Worm (Caenorhabditis elegans) whole organism, L1 larva: ENCODE measurements around the gene C18D4.4.

Experiments
- C04F5.9 ChIP-seq: sonication (generic microtip); optimal IDR thresholded peaks from 2 replicates; lab custom pipeline; 2016; ENCODE audit warnings: missing genetic modification characterization, missing compliant biosample characterization
- C16A3.4 ChIP-seq: fragments of 150-350 bp; optimal IDR thresholded peaks from 2 replicates; lab custom pipeline; 2014; ENCODE audit warnings: missing biosample characterization, missing genetic modification characterization
- C34B4.2 ChIP-seq: sonication (generic microtip); optimal IDR thresholded peaks from 2 replicates; lab custom pipeline; 2017; ENCODE audit warnings: mild to moderate bottlenecking, missing genetic modification characterization, missing compliant biosample characterization
- F16B12.6 ChIP-seq: fragments of 150-350 bp; optimal IDR thresholded peaks from 2 replicates; lab custom pipeline; 2014; ENCODE audit warnings: missing biosample characterization, missing genetic modification characterization
- alr-1 ChIP-seq: fragments of 200-800 bp; sonication (Bioruptor generic); optimal IDR thresholded peaks from 2 replicates; lab custom pipeline; 2018; ENCODE audit warnings: borderline replicate concordance, mild to moderate bottlenecking, missing genetic modification characterization, missing compliant biosample characterization
- ama-1 ChIP-seq: fragments of 150-350 bp; optimal IDR thresholded peaks from 2 replicates; lab custom pipeline; 2014
- ceh-8 ChIP-seq: fragments of 200-800 bp; sonication (Bioruptor generic); optimal IDR thresholded peaks from 2 replicates; lab custom pipeline; 2018; ENCODE audit warnings: mild to moderate bottlenecking, missing genetic modification characterization, moderate library complexity, missing compliant biosample characterization
- ceh-90 ChIP-seq: sonication (generic microtip); optimal IDR thresholded peaks from 2 replicates; lab custom pipeline; 2016; ENCODE audit warnings: missing genetic modification characterization, missing compliant biosample characterization
- ces-1 ChIP-seq: fragments of 150-350 bp; optimal IDR thresholded peaks from 2 replicates; lab custom pipeline; 2014; ENCODE audit warnings: missing biosample characterization, missing genetic modification reagents, missing genetic modification characterization
- efl-1 ChIP-seq, 4 experiments: fragments of 150-350 bp; optimal IDR thresholded peaks in 3 of 4; peaks in 1 of 4; 1 replicate in 1 of 4; 2 replicates in 3 of 4; lab custom pipeline; 2014; ENCODE audit warnings: missing biosample characterization in 2 of 4, missing genetic modification characterization in 2 of 4, missing genetic modification reagents in 2 of 4
- elt-2 ChIP-seq: sonication (generic microtip); optimal IDR thresholded peaks from 2 replicates; lab custom pipeline; 2016; ENCODE audit warnings: missing genetic modification characterization, mild to moderate bottlenecking, inconsistent platforms, missing compliant biosample characterization, missing genetic modification reagents
- elt-3 ChIP-seq, 6 experiments: fragments of 150-350 bp in 1 of 6; sonication (generic microtip); optimal IDR thresholded peaks; 2 replicates each; lab custom pipeline; 2017 to 2018; ENCODE audit warnings: missing biosample characterization in 6 of 6, missing genetic modification characterization in 6 of 6, inconsistent platforms in 1 of 6
- fos-1 ChIP-seq: fragments of 150-350 bp; optimal IDR thresholded peaks from 2 replicates; lab custom pipeline; 2014; ENCODE audit warnings: missing biosample characterization, missing genetic modification characterization
- hlh-17 ChIP-seq: fragments of 200-800 bp; sonication (Bioruptor generic); optimal IDR thresholded peaks from 2 replicates; lab custom pipeline; 2018; ENCODE audit warnings: missing genetic modification characterization, mild to moderate bottlenecking, missing compliant biosample characterization, moderate library complexity, borderline replicate concordance
- hlh-4 ChIP-seq: sonication (generic microtip); optimal IDR thresholded peaks from 2 replicates; lab custom pipeline; 2016; ENCODE audit warnings: mild to moderate bottlenecking, missing genetic modification characterization, missing compliant biosample characterization
- irx-1 ChIP-seq: sonication (generic microtip); optimal IDR thresholded peaks from 2 replicates; lab custom pipeline; 2016; ENCODE audit warnings: missing genetic modification characterization, missing compliant biosample characterization
- isw-1 ChIP-seq: fragments of 200-800 bp; sonication (Bioruptor generic); IDR thresholded peaks from 2 replicates; pipeline ENCODE4 v1.3.6; 2022; ENCODE audit warnings: missing genetic modification characterization, missing compliant biosample characterization
- jun-1 ChIP-seq: fragments of 150-350 bp; optimal IDR thresholded peaks from 2 replicates; lab custom pipeline; 2014; ENCODE audit warnings: missing biosample characterization, missing genetic modification reagents, missing genetic modification characterization
- lin-13 ChIP-seq: fragments of 150-350 bp; optimal IDR thresholded peaks from 2 replicates; lab custom pipeline; 2014; ENCODE audit warnings: missing biosample characterization, missing genetic modification reagents, missing genetic modification characterization
- lin-14 ChIP-seq: fragments of 200-800 bp; sonication (Bioruptor generic); optimal IDR thresholded peaks from 2 replicates; lab custom pipeline; 2018; ENCODE audit warnings: mild to moderate bottlenecking, missing genetic modification characterization, moderate library complexity, missing compliant biosample characterization
- lin-15B ChIP-seq: fragments of 150-350 bp; sonication (generic microtip); optimal IDR thresholded peaks from 3 replicates; lab custom pipeline; 2014; ENCODE audit warnings: missing biosample characterization, missing genetic modification characterization
- lin-39 ChIP-seq: fragments of 150-350 bp; optimal IDR thresholded peaks from 2 replicates; lab custom pipeline; 2014; ENCODE audit warnings: missing biosample characterization, missing genetic modification reagents, missing genetic modification characterization
- mab-9 ChIP-seq: fragments of 200-800 bp; sonication (Bioruptor generic); IDR thresholded peaks from 2 replicates; pipeline ENCODE4 v1.3.6; 2022; ENCODE audit warnings: missing genetic modification reagents, missing genetic modification characterization, missing compliant biosample characterization
- mef-2 ChIP-seq: fragments of 150-350 bp; optimal IDR thresholded peaks from 2 replicates; lab custom pipeline; 2014; ENCODE audit warnings: missing biosample characterization, missing genetic modification characterization
- nhr-19 ChIP-seq: fragments of 200-800 bp; sonication (Bioruptor generic); conservative IDR thresholded peaks from 2 replicates; pipeline ENCODE4 v1.3.6; 2022; ENCODE audit warnings: missing genetic modification characterization, missing compliant biosample characterization
- nhr-237 ChIP-seq: fragments of 150-350 bp; optimal IDR thresholded peaks from 2 replicates; lab custom pipeline; 2014; ENCODE audit warnings: missing biosample characterization, missing genetic modification characterization
- nhr-28 ChIP-seq: fragments of 150-350 bp; optimal IDR thresholded peaks from 2 replicates; lab custom pipeline; 2014; ENCODE audit warnings: missing biosample characterization, missing genetic modification characterization
- nhr-77 ChIP-seq: fragments of 150-350 bp; optimal IDR thresholded peaks from 2 replicates; lab custom pipeline; 2014; ENCODE audit warnings: missing biosample characterization, missing genetic modification characterization
- nhr-84 ChIP-seq: sonication (generic microtip); optimal IDR thresholded peaks from 2 replicates; lab custom pipeline; 2017; ENCODE audit warnings: missing biosample characterization, missing genetic modification characterization
- nhr-90 ChIP-seq: sonication (generic microtip); optimal IDR thresholded peaks from 2 replicates; lab custom pipeline; 2016; ENCODE audit warnings: mild to moderate bottlenecking, missing genetic modification characterization, missing compliant biosample characterization; ENCODE audit not compliant: poor library complexity
- pax-3 ChIP-seq: fragments of 200-800 bp; sonication (Bioruptor generic); optimal IDR thresholded peaks from 2 replicates; lab custom pipeline; 2018; ENCODE audit warnings: mild to moderate bottlenecking, missing genetic modification characterization, moderate library complexity, missing compliant biosample characterization
- pqm-1 ChIP-seq: sonication (generic microtip); optimal IDR thresholded peaks from 3 replicates; lab custom pipeline; 2017; ENCODE audit warnings: missing biosample characterization, missing genetic modification characterization
- rnt-1 ChIP-seq: sonication (generic microtip); optimal IDR thresholded peaks from 2 replicates; lab custom pipeline; 2016; ENCODE audit warnings: mild to moderate bottlenecking, missing genetic modification characterization, moderate library complexity, missing compliant biosample characterization
- skn-1 ChIP-seq: fragments of 150-350 bp; optimal IDR thresholded peaks from 2 replicates; lab custom pipeline; 2014; ENCODE audit warnings: missing biosample characterization, missing genetic modification characterization
- sox-4 ChIP-seq: sonication (generic microtip); optimal IDR thresholded peaks from 2 replicates; lab custom pipeline; 2016; ENCODE audit warnings: missing genetic modification characterization, missing compliant biosample characterization
- sup-37 ChIP-seq: fragments of 200-800 bp; sonication (Bioruptor generic); optimal IDR thresholded peaks from 2 replicates; lab custom pipeline; 2018; ENCODE audit warnings: mild to moderate bottlenecking, missing genetic modification characterization, missing compliant biosample characterization
- unc-30 ChIP-seq: sonication (generic microtip); optimal IDR thresholded peaks from 2 replicates; lab custom pipeline; 2017; ENCODE audit warnings: missing biosample characterization, missing genetic modification characterization
- unc-86 ChIP-seq: sonication (generic microtip); optimal IDR thresholded peaks from 2 replicates; lab custom pipeline; 2016; ENCODE audit warnings: missing genetic modification characterization, missing compliant biosample characterization
- unc-98 ChIP-seq: fragments of 200-800 bp; sonication (Bioruptor generic); IDR thresholded peaks from 2 replicates; pipeline ENCODE4 v1.3.6; 2022; ENCODE audit warnings: missing genetic modification characterization, missing compliant biosample characterization
- vab-15 ChIP-seq: sonication (generic microtip); optimal IDR thresholded peaks from 2 replicates; lab custom pipeline; 2017; ENCODE audit warnings: missing genotype, mild to moderate bottlenecking, missing genetic modification characterization, missing compliant biosample characterization
- xbp-1 ChIP-seq: sonication (generic microtip); optimal IDR thresholded peaks from 2 replicates; lab custom pipeline; 2016; ENCODE audit warnings: missing genetic modification characterization, missing compliant biosample characterization
- ztf-4 ChIP-seq: fragments of 150-350 bp; optimal IDR thresholded peaks from 2 replicates; lab custom pipeline; 2014; ENCODE audit warnings: missing biosample characterization, missing genetic modification characterization

The C18D4.4 gene

DNA sequence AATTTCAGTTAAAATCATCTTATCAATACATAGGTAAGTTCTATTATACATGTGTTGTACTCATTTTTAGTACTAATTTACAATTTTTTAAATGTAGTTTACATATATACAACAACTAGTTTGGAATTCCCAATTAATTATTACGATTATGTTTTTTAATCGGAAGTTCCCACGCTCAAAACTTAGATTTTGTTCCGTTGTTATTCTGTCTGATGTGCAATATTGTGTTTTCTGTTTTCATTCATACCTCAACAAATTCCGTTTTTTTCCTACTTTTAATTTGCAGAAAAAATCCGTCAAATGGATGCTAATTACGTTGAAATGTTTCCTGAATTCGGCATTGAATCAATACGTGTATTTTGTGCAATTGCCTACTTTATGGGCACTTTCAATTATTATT lies 25.0 kb downstream of the C18D4.4 start, which contains the start of gene srw-31:
Gene srw-31, plus strand, starts transcription at position 301 of the 400 bp plus-strand sequence.
- TF ChIP-seq sup-37 (GFP tag; lab: Kevin White, UChicago) (no peak), elt-2 (tag; lab: Kevin White, UChicago) (no peak), mef-2 (tag; lab: Kevin White, UChicago) (no peak), lin-14 (GFP tag; lab: Kevin White, UChicago) (no peak), isw-1 (GFP tag; lab: Robert Waterston, UW) (no peak), xbp-1 (tag; lab: Kevin White, UChicago) (no peak), nhr-237 (tag; lab: Kevin White, UChicago) (no peak), alr-1 (no peak)

DNA sequence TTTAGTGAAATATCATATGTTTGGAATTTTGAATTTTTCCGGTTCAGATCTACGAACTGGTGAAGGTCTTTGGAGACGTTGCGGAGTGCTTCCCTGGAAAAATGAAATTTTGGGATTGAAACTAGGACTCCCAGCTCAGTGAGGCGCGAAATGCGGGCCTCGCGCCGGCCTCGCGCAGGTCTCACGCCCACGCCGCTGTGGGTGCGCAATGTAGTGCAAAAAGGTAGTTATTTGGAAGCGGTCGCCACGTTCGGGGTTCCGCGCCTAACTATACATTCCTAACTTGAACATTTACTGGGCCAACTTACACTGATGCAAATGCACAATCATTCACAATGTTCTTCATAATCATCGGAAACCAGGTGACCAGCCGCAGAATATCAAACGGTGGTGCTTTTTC lies 31.3 kb downstream of the C18D4.4 start:
- TF ChIP-seq irx-1 (tag; lab: Kevin White, UChicago) (no peak), lin-15B (tag; lab: Kevin White, UChicago) (no peak), elt-3 (tag; optimal IDR thresholded peaks at IDR 0.05; lab: Kevin White, UChicago) (no peak), hlh-17 (no peak), nhr-19 (GFP tag; lab: Robert Waterston, UW) (no peak), mab-9 (GFP tag; lab: Robert Waterston, UW) (no peak), nhr-77 (no peak), nhr-84 (tag; lab: Kevin White, UChicago) (no peak)

DNA sequence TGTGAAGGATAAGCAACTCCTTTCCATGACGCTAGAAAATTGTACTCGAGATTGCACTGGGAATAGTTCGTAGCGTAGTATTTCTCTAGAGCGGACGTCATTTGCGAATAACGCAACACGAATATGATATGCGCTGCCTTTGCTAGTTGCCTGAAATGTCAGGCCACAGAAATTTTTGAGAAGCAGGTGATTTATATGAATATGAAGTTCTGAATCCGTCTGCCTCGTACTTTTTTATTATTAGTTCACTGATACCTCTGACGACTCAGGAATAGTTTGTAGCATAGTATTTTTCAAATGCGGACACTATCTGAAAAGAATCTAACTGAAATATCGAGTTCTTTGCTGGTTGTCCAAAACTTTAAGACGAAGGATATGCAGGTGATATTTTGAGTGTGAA lies 35.2 kb downstream of the C18D4.4 start, which contains the start of gene srh-118:
Gene srh-118, minus strand, starts transcription at position 101 of the 400 bp plus-strand sequence.
- TF ChIP-seq efl-1 (optimal IDR thresholded peaks at IDR 0.05; lab: Kevin White, UChicago) (no peak), efl-1 (GFP tag; optimal IDR thresholded peaks at IDR 0.05 in 1 of 2; lab: Kevin White, UChicago) (no peak), ceh-8 (GFP tag; lab: Kevin White, UChicago) (no peak), ceh-90 (no peak), fos-1 (tag; lab: Kevin White, UChicago) (no peak), jun-1 (no peak), vab-15 (no peak), unc-30 (tag; lab: Kevin White, UChicago) (no peak), ces-1 (GFP tag; lab: Kevin White, UChicago) (no peak), pax-3 (no peak), unc-86 (tag; lab: Kevin White, UChicago) (no peak), rnt-1 (tag; lab: Kevin White, UChicago) (no peak), lin-14 (GFP tag; lab: Kevin White, UChicago) (no peak), lin-13 (GFP tag; lab: Kevin White, UChicago) (no peak), sox-4 (tag; lab: Kevin White, UChicago) (no peak)

- TF ChIP-seq F16B12.6 (tag; lab: Kevin White, UChicago) (no peak), alr-1 (no peak), ztf-4 (tag; lab: Kevin White, UChicago) (no peak), hlh-4 (tag; lab: Kevin White, UChicago) (no peak), efl-1 (optimal IDR thresholded peaks at IDR 0.05; lab: Kevin White, UChicago) (no peak), efl-1 (GFP tag; optimal IDR thresholded peaks at IDR 0.05 in 1 of 2; lab: Kevin White, UChicago) (no peak), elt-3 (tag; optimal IDR thresholded peaks at IDR 0.05; lab: Kevin White, UChicago) (no peak), nhr-90 (tag; lab: Kevin White, UChicago) (no peak)
These were observed 37.6 kb downstream of the C18D4.4 start, which contains the start of gene fbxa-102 for ce11 chrV:17493732-17494131. TSS of gene fbxa-102 (minus strand) at chrV:17493832.

DNA sequence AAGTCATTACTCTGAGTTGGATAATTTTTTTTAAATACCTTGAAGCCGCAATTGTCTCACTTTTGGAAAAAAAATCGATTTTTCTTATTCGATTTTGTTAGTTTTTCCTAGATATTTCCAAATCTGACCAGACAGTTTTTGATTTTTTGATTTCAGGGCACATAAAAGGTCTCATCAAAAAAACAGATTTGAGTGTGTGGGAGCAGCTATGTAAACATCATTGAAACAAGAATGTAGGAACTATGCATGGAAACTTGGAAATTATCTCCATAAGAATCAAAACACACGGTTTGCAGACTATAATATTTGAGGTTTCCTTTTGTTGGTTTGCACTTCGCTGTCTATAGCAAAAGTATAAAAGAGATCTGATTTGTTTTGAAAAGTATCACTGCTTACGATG lies 45.3 kb downstream of the C18D4.4 start, which contains the start of gene scl-24:
Gene scl-24, plus strand, starts transcription at position 301 of the 400 bp plus-strand sequence.
- TF ChIP-seq nhr-28 (tag; lab: Kevin White, UChicago): no peak
- TF ChIP-seq unc-86 (tag; lab: Kevin White, UChicago): no peak
- TF ChIP-seq ama-1 (lab: Kevin White, UChicago): no peak
- TF ChIP-seq lin-39: no peak
- no peak for TF ChIP-seq unc-98 (GFP tag; lab: Robert Waterston, UW)
- no peak for TF ChIP-seq pqm-1 (tag; lab: Kevin White, UChicago)
- TF ChIP-seq C16A3.4 (tag; lab: Kevin White, UChicago): no peak
- TF ChIP-seq C34B4.2 (tag; lab: Kevin White, UChicago): no peak
- no peak for TF ChIP-seq skn-1 (tag; lab: Kevin White, UChicago)
- no peak for TF ChIP-seq efl-1 (optimal IDR thresholded peaks at IDR 0.05; lab: Kevin White, UChicago)
- TF ChIP-seq efl-1 (GFP tag; optimal IDR thresholded peaks at IDR 0.05 in 1 of 2; lab: Kevin White, UChicago): no peak
- no peak for TF ChIP-seq ceh-8 (GFP tag; lab: Kevin White, UChicago)
- TF ChIP-seq C04F5.9: no peak
